Fruit fly (Drosophila melanogaster) S2 (cell line): ENCODE measurements around the gene CG31493.

ENCODE experiments used
- CG8478 ChIP-seq: fragments of >200 bp; optimal IDR thresholded peaks from 2 replicates; lab custom pipeline; 2018
- CTCF ChIP-seq, 2 experiments: fragments of >200 bp; optimal IDR thresholded peaks; 2 replicates each; lab custom pipeline; 2018

DNA sequence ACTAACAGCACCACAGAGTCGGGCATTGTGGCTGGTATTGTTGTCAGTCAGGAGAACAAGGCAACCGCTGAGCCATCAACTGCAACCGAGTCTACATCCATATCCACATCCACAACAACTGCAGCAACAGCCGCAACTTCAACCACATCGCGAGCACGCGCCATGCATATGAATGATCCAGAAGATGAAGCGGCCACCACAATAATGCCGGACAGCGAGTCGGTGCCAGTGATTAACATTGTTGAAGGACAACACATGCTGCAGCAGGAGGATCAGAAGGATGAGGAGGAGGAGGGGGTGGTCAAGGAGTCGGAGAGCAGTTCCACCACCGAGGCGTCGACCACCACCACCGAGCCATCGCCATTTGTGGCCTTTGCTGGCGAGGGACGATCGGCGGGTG is 43.4 kb downstream of the CG31493 start:
- no peak for TF ChIP-seq CG8478 (lab: Kevin White, UChicago)
- no peak for TF ChIP-seq CTCF (optimal IDR thresholded peaks at IDR 0.05; lab: Kevin White, UChicago)
